Fruit fly (Drosophila melanogaster): Measurements from ENCODE around the gene Art6.
A peak's percentile ranks its signal among the peaks of the same experiment; 100 is the strongest.

The Art6 gene

DNA sequence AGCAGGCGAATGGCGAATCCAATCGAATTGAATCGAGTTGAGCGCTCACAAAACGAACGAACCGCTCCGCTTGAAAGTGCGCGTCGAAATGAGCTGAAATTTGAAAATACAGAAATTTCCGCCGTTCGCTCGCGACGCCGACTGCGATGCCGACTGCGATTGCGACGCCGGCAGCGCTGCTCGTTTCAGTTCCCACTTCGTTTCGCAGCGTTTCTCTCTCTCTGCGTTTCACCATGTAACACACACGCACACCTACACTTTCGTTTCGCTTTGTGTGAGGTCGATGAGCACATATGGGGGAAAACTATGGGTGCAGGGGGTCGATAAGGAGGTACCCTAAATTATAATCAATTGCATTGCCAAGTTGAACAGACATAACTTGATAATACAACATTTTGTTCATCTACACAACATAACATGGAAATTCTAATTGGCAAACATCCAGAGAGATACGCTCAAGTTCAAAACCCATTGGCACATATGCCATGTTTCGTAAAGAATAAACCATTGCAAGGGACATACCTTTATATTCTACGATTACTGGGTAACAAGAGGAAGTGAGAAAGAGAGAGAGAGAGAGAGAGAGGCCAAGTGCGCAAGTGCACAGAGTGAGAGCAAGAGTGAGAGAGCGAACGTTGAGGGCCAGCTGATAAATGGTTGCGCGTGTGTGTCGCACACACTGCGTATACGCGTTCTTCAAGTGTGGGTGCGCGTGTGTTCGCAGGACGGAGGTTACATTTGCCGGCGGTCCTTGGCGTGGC is 37.8 kb upstream of the Art6 start (continued):
- TF ChIP-seq CG3838 (GFP tag; optimal IDR thresholded peaks at IDR 0.05) (peak; percentile 85), az2 (GFP tag; optimal IDR thresholded peaks at IDR 0.05) (peak; percentile 93), kah (GFP tag; optimal IDR thresholded peaks at IDR 0.05) (peak; percentile 63), CG15601 (tag; optimal IDR thresholded peaks at IDR 0.05) (peak; percentile 87), unc-4 (GFP tag; IDR thresholded peaks at IDR 0.05; ENCODE audit: partially characterized antibody) (no peak; the same call in 1 of the 2 replicates), CG7786 (GFP tag; optimal IDR thresholded peaks at IDR 0.05) (peak; percentile 96), CG9817 (tag; optimal IDR thresholded peaks at IDR 0.05) (peak; percentile 86), cg (GFP tag; optimal IDR thresholded peaks at IDR 0.05) (peak; percentile 96), hbn (GFP tag; IDR thresholded peaks at IDR 0.05; ENCODE audit: partially characterized antibody) (no peak), GATAe (GFP tag; conservative IDR thresholded peaks at IDR 0.05) (peak; percentile 77), klu (GFP tag; IDR thresholded peaks at IDR 0.05) (peak; percentile 80), sd (tag; optimal IDR thresholded peaks at IDR 0.05) (peak; percentile 83), CG10959 (GFP tag; IDR thresholded peaks at IDR 0.05) (peak; percentile 75), bab2 (GFP tag; optimal IDR thresholded peaks at IDR 0.05) (peak; percentile 94), stc (GFP tag; IDR thresholded peaks at IDR 0.05) (peak; percentile 80), dan (GFP tag; IDR thresholded peaks at IDR 0.05) (peak; percentile 55; the same call in 1 of the 2 replicates), crol (GFP tag; IDR thresholded peaks at IDR 0.05) (0 out of 2 replicates have a peak, but pooled peaks have one; percentile 19), CG1832 (GFP tag; optimal IDR thresholded peaks at IDR 0.05) (peak; percentile 85), p53 (GFP tag; optimal IDR thresholded peaks at IDR 0.05) (peak; percentile 90), CG30403 (GFP tag; optimal IDR thresholded peaks at IDR 0.05) (peak; percentile 95), TFAM (GFP tag; optimal IDR thresholded peaks at IDR 0.05) (peak; percentile 63), nerfin-1 (tag; optimal IDR thresholded peaks at IDR 0.05) (peak; percentile 85), dysf (GFP tag; IDR thresholded peaks at IDR 0.05) (peak; percentile 91), CG14965 (GFP tag; optimal IDR thresholded peaks at IDR 0.05; ENCODE audit: borderline replicate concordance) (peak; percentile 19), lov (optimal IDR thresholded peaks at IDR 0.05) (no peak), lov (GFP tag; IDR thresholded peaks at IDR 0.05) (peak; percentile 68), CG6683 (GFP tag; optimal IDR thresholded peaks at IDR 0.05) (peak; percentile 86), CG12071 (GFP tag; optimal IDR thresholded peaks at IDR 0.05) (peak; percentile 94), ab (GFP tag; optimal IDR thresholded peaks at IDR 0.05) (peak; percentile 86), rib (GFP tag; IDR thresholded peaks at IDR 0.05) (peak; percentile 13; the same call in 1 of the 2 replicates), Trl (optimal IDR thresholded peaks at IDR 0.05) (peak; percentile 96 to 98), Trl (GFP tag; optimal IDR thresholded peaks at IDR 0.05) (peak; percentile 94), CG15073 (GFP tag; optimal IDR thresholded peaks at IDR 0.05) (no peak), slbo (GFP tag; IDR thresholded peaks at IDR 0.05) (peak; percentile 91), CG8478 (optimal IDR thresholded peaks at IDR 0.05) (peak; percentile 90), CG6791 (GFP tag; IDR thresholded peaks at IDR 0.05; ENCODE audit: partially characterized antibody) (peak; percentile 22; the same call in 1 of the 3 replicates), zen2 (GFP tag; IDR thresholded peaks at IDR 0.05; ENCODE audit: partially characterized antibody) (peak; percentile 56; the same call in 2 of the 3 replicates), dpn (GFP tag; optimal IDR thresholded peaks at IDR 0.05) (peak; percentile 95 to 96), usp (GFP tag; optimal IDR thresholded peaks at IDR 0.05) (no peak), Blimp-1 (GFP tag; optimal IDR thresholded peaks at IDR 0.05) (peak; percentile 91), NC2α (GFP tag; optimal IDR thresholded peaks at IDR 0.05) (peak; percentile 83), CG8359 (GFP tag; optimal IDR thresholded peaks at IDR 0.05; ENCODE audit: borderline replicate concordance) (peak; percentile 83), CG2712 (tag; optimal IDR thresholded peaks at IDR 0.05) (peak; percentile 96), CG10274 (GFP tag; optimal IDR thresholded peaks at IDR 0.05) (peak; percentile 81), CG6175 (GFP tag; IDR thresholded peaks at IDR 0.05) (no peak), Pdp1 (GFP tag; optimal IDR thresholded peaks at IDR 0.05) (peak; percentile 89 to 94), Ssrp (tag; optimal IDR thresholded peaks at IDR 0.05) (peak; percentile 90), CG11695 (GFP tag; IDR thresholded peaks at IDR 0.05) (peak; percentile 92), dimm (GFP tag; IDR thresholded peaks at IDR 0.05) (0 out of 2 replicates have a peak, but pooled peaks have one; percentile 13)
